Worm (Caenorhabditis elegans) whole organism, young adult: ENCODE data around the gene ugt-9.

ENCODE experiments used
- B0035.1 ChIP-seq: sonication (generic microtip); optimal IDR thresholded peaks from 2 replicates; lab custom pipeline; 2016; ENCODE audit warnings: missing genetic modification characterization, mild to moderate bottlenecking, missing compliant biosample characterization, missing genotype, missing genetic modification reagents
- lin-35 ChIP-seq, 3 experiments: fragments of 150-350 bp in 2 of 3; sonication (generic microtip) in 1 of 3; optimal IDR thresholded peaks; 2 replicates each; lab custom pipeline; 2014 to 2018; ENCODE audit warnings: missing biosample characterization in 3 of 3, missing genetic modification characterization in 3 of 3, missing genetic modification reagents in 3 of 3
- nfya-1 ChIP-seq: sonication (generic microtip); optimal IDR thresholded peaks from 2 replicates; lab custom pipeline; 2017; ENCODE audit warnings: antibody characterized with exemption, missing compliant biosample characterization, missing genetic modification characterization, borderline replicate concordance; ENCODE audit not compliant: insufficient read depth
- ztf-25 ChIP-seq: fragments of 200-800 bp; sonication (Bioruptor generic); IDR thresholded peaks from 2 replicates; pipeline ENCODE4 v1.3.6; 2022; ENCODE audit warnings: missing genetic modification reagents, missing genetic modification characterization, missing compliant biosample characterization

ce11 chrV:4905953-4906352 lies 10.1 kb downstream of the ugt-9 start, which contains the start of gene ugt-14:
- TF ChIP-seq nfya-1 (no peak), B0035.1 (tag; lab: Kevin White, UChicago) (no peak), lin-35 (GFP tag; optimal IDR thresholded peaks at IDR 0.05; lab: Kevin White, UChicago) (no peak), ztf-25 (GFP tag; lab: Robert Waterston, UW) (no peak)
